Worm (Caenorhabditis elegans): ENCODE results near the gene T25F10.4.

T25F10.4 gene

ce11 chrV:6806340-6806739 lies 44.1 kb upstream of the T25F10.4 start, which contains the start of gene dmsr-12:
Gene dmsr-12, minus strand, starts transcription at chrV:6806440.
- TF ChIP-seq B0019.2 (GFP tag; conservative IDR thresholded peaks at IDR 0.05) (no peak), let-526 (GFP tag; IDR thresholded peaks at IDR 0.05) (no peak), zim-3 (tag; optimal IDR thresholded peaks at IDR 0.05) (no peak), attf-5 (GFP tag; optimal IDR thresholded peaks at IDR 0.05) (no peak), ztf-6 (GFP tag; IDR thresholded peaks at IDR 0.05) (no peak)

- TF ChIP-seq aptf-3 (GFP tag; IDR thresholded peaks at IDR 0.05): no peak
- TF ChIP-seq ceh-79 (tag; optimal IDR thresholded peaks at IDR 0.05): no peak
- no peak for TF ChIP-seq F39B2.1 (GFP tag; IDR thresholded peaks at IDR 0.05)
- TF ChIP-seq ztf-18 (tag; optimal IDR thresholded peaks at IDR 0.05): no peak
- TF ChIP-seq lin-26 (GFP tag; IDR thresholded peaks at IDR 0.05): no peak
- TF ChIP-seq Y67H2A.10 (GFP tag; conservative IDR thresholded peaks at IDR 0.05): no peak
- TF ChIP-seq B0019.2 (GFP tag; conservative IDR thresholded peaks at IDR 0.05): no peak
- TF ChIP-seq unc-62 (GFP tag; optimal IDR thresholded peaks at IDR 0.05): no peak
- no peak for TF ChIP-seq ceh-100 (GFP tag; IDR thresholded peaks at IDR 0.05)
- no peak for TF ChIP-seq snpc-1.1 (tag; optimal IDR thresholded peaks at IDR 0.05; ENCODE audit: insufficient read depth)
- TF ChIP-seq nhr-27 (tag; optimal IDR thresholded peaks at IDR 0.05): no peak
Observed at ce11 chrV:6803992-6804391, 41.7 kb upstream of the T25F10.4 start, which contains the start of gene dmsr-11. Gene dmsr-11, minus strand, starts transcription at chrV:6804092.

ce11 chrV:6801850-6802249 lies 39.6 kb upstream of the T25F10.4 start, which contains the start of gene dmsr-10:
Gene dmsr-10, minus strand, starts transcription at chrV:6801950.
- TF ChIP-seq hmg-20 (GFP tag; IDR thresholded peaks at IDR 0.05) (no peak), B0035.1 (tag; optimal IDR thresholded peaks at IDR 0.05) (no peak), ccch-3 (GFP tag; optimal IDR thresholded peaks at IDR 0.05) (no peak), ztf-28 (GFP tag; IDR thresholded peaks at IDR 0.05) (no peak), lin-35 (GFP tag; optimal IDR thresholded peaks at IDR 0.05) (no peak), ceh-100 (GFP tag; IDR thresholded peaks at IDR 0.05) (no peak), attf-5 (GFP tag; optimal IDR thresholded peaks at IDR 0.05) (no peak), sptf-2 (GFP tag; optimal IDR thresholded peaks at IDR 0.05) (no peak), F57C9.4 (tag; optimal IDR thresholded peaks at IDR 0.05) (no peak), F39B2.1 (GFP tag; IDR thresholded peaks at IDR 0.05) (no peak), rcor-1 (GFP tag; IDR thresholded peaks at IDR 0.05) (no peak), ama-1 (optimal IDR thresholded peaks at IDR 0.05) (no peak), ama-1 (GFP tag; optimal IDR thresholded peaks at IDR 0.05) (no peak)

- TF ChIP-seq snpc-1.3 (tag; optimal IDR thresholded peaks at IDR 0.05; ENCODE audit: insufficient read depth) (no peak), pha-4 (tag; optimal IDR thresholded peaks at IDR 0.05) (no peak), snpc-1.1 (tag; optimal IDR thresholded peaks at IDR 0.05; ENCODE audit: insufficient read depth) (no peak), mel-28 (tag; optimal IDR thresholded peaks at IDR 0.05; ENCODE audit: borderline replicate concordance) (no peak), nhr-27 (tag; optimal IDR thresholded peaks at IDR 0.05) (no peak), attf-5 (GFP tag; optimal IDR thresholded peaks at IDR 0.05) (no peak), madf-10 (tag; optimal IDR thresholded peaks at IDR 0.05) (no peak), nhr-80 (tag; optimal IDR thresholded peaks at IDR 0.05) (no peak), unc-62 (GFP tag; optimal IDR thresholded peaks at IDR 0.05) (no peak), mcd-1 (GFP tag; IDR thresholded peaks at IDR 0.05) (no peak)
Observed at ce11 chrV:6799564-6799963, 37.3 kb upstream of the T25F10.4 start, which contains the start of gene dmsr-9. Gene dmsr-9, minus strand, starts transcription at chrV:6799664.

- TF ChIP-seq hmg-1.2 (GFP tag; IDR thresholded peaks at IDR 0.05): peak; percentile 91; the same call in 1 of the 2 replicates
- no peak for TF ChIP-seq ceh-79 (tag; optimal IDR thresholded peaks at IDR 0.05)
Observed at ce11 chrV:6796894-6797293, 34.6 kb upstream of the T25F10.4 start.
